Worm (Caenorhabditis elegans): ENCODE results near the gene T10H4.13.

The T10H4.13 gene

DNA sequence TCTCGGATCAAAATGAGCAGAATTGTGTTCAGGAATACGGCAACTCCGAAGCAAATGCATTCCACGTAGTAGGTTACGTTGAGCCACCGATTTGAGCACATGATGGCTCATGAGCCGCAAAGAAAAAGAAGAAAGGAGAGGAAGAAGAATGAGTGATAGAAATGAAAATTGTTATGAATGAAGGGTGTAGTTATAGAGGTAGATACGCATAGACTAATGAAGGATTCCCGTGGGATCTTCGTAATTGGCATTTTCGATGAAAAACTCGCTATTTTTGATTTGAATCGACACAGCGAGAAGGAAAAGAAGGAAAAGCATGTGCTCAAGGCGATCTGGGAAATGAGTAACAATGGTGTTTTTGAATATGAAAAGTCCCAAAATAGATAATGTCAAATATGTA, 26.6 kb upstream of the T10H4.13 start, which contains the start of gene str-96:
TSS of gene str-96 (minus strand) at position 101 of the 400 bp plus-strand sequence.
- TF ChIP-seq unc-120 (tag; optimal IDR thresholded peaks at IDR 0.05; ENCODE audit: poor library complexity, severe bottlenecking) (no peak), snpc-4 (tag; optimal IDR thresholded peaks at IDR 0.05) (no peak), elt-1 (tag; optimal IDR thresholded peaks at IDR 0.05; ENCODE audit: borderline replicate concordance, insufficient read depth) (no peak), ham-2 (GFP tag; optimal IDR thresholded peaks at IDR 0.05) (no peak), nhr-237 (tag; optimal IDR thresholded peaks at IDR 0.05) (no peak), flh-1 (GFP tag; optimal IDR thresholded peaks at IDR 0.05) (no peak), mab-5 (tag; optimal IDR thresholded peaks at IDR 0.05) (no peak), nhr-2 (tag; optimal IDR thresholded peaks at IDR 0.05) (no peak), mls-2 (tag; optimal IDR thresholded peaks at IDR 0.05) (no peak), unc-39 (tag; optimal IDR thresholded peaks at IDR 0.05) (no peak), sem-2 (GFP tag; optimal IDR thresholded peaks at IDR 0.05) (no peak)

ce11 chrV:15290995-15291394, 23.7 kb upstream of the T10H4.13 start, which contains the start of gene cyp-34A2:
cyp-34A2 (minus strand) TSS chrV:15291095.
- no peak for TF ChIP-seq mab-5 (tag; optimal IDR thresholded peaks at IDR 0.05)
- TF ChIP-seq unc-39 (tag; optimal IDR thresholded peaks at IDR 0.05) = no peak
- no peak for TF ChIP-seq hlh-1 (tag; optimal IDR thresholded peaks at IDR 0.05)
- TF ChIP-seq blmp-1 (tag; optimal IDR thresholded peaks at IDR 0.05) = no peak
- TF ChIP-seq M03D4.4 (tag; optimal IDR thresholded peaks at IDR 0.05) = no peak
- TF ChIP-seq nhr-237 (tag; optimal IDR thresholded peaks at IDR 0.05) = no peak
- TF ChIP-seq nhr-2 (tag; optimal IDR thresholded peaks at IDR 0.05) = no peak
- no peak for TF ChIP-seq mls-2 (tag; optimal IDR thresholded peaks at IDR 0.05)
- TF ChIP-seq elt-1 (tag; optimal IDR thresholded peaks at IDR 0.05; ENCODE audit: borderline replicate concordance, insufficient read depth) = no peak

ce11 chrV:15287856-15288255, 20.6 kb upstream of the T10H4.13 start, which contains the start of gene cyp-34A1:
cyp-34A1 (minus strand) TSS chrV:15287956.
- TF ChIP-seq ceh-43 (GFP tag; optimal IDR thresholded peaks at IDR 0.05) = no peak
- no peak for TF ChIP-seq unc-39 (tag; optimal IDR thresholded peaks at IDR 0.05)
- TF ChIP-seq mls-2 (tag; optimal IDR thresholded peaks at IDR 0.05) = no peak
- no peak for TF ChIP-seq flh-1 (GFP tag; optimal IDR thresholded peaks at IDR 0.05)

- no peak for TF ChIP-seq mab-5 (tag; optimal IDR thresholded peaks at IDR 0.05)
- TF ChIP-seq nhr-76 (tag; optimal IDR thresholded peaks at IDR 0.05) = no peak
- TF ChIP-seq bed-3 (GFP tag; optimal IDR thresholded peaks at IDR 0.05) = no peak
- TF ChIP-seq tbx-8 (GFP tag; optimal IDR thresholded peaks at IDR 0.05) = no peak
- no peak for TF ChIP-seq nhr-28 (tag; optimal IDR thresholded peaks at IDR 0.05)
- no peak for TF ChIP-seq hlh-1 (tag; optimal IDR thresholded peaks at IDR 0.05)
- no peak for TF ChIP-seq ztf-11 (tag; optimal IDR thresholded peaks at IDR 0.05)
- no peak for TF ChIP-seq ceh-39 (tag; optimal IDR thresholded peaks at IDR 0.05)
- TF ChIP-seq zip-8 (tag; optimal IDR thresholded peaks at IDR 0.05) = no peak
- TF ChIP-seq ces-1 (GFP tag; optimal IDR thresholded peaks at IDR 0.05) = no peak
- no peak for TF ChIP-seq drap-1 (GFP tag; optimal IDR thresholded peaks at IDR 0.05)
- no peak for TF ChIP-seq unc-120 (tag; optimal IDR thresholded peaks at IDR 0.05; ENCODE audit: poor library complexity, severe bottlenecking)
- TF ChIP-seq nhr-2 (tag; optimal IDR thresholded peaks at IDR 0.05) = no peak
- TF ChIP-seq pha-4 (tag; optimal IDR thresholded peaks at IDR 0.05) = no peak
- TF ChIP-seq elt-1 (tag; optimal IDR thresholded peaks at IDR 0.05; ENCODE audit: borderline replicate concordance, insufficient read depth) = no peak
- TF ChIP-seq elt-3 (tag; optimal IDR thresholded peaks at IDR 0.05) = no peak
- TF ChIP-seq mep-1 (tag; optimal IDR thresholded peaks at IDR 0.05) = no peak
- TF ChIP-seq unc-62 (GFP tag; optimal IDR thresholded peaks at IDR 0.05) = no peak
Observed at ce11 chrV:15285984-15286383, 18.7 kb upstream of the T10H4.13 start.

ce11 chrV:15281279-15281949, 14.1 kb upstream of the T10H4.13 start, which contains the start of the genes srw-19 and srx-51:
srw-19 (minus strand) TSS chrV:15281379.
srx-51 (plus strand) TSS chrV:15281899.
- TF ChIP-seq ces-1 (GFP tag; optimal IDR thresholded peaks at IDR 0.05) (no peak), blmp-1 (tag; optimal IDR thresholded peaks at IDR 0.05) (no peak)

- TF ChIP-seq sem-2 (GFP tag; optimal IDR thresholded peaks at IDR 0.05) (no peak), unc-120 (tag; optimal IDR thresholded peaks at IDR 0.05; ENCODE audit: poor library complexity, severe bottlenecking) (no peak), M03D4.4 (tag; optimal IDR thresholded peaks at IDR 0.05) (no peak), tbx-8 (GFP tag; optimal IDR thresholded peaks at IDR 0.05) (no peak), nhr-28 (tag; optimal IDR thresholded peaks at IDR 0.05) (no peak), nhr-76 (tag; optimal IDR thresholded peaks at IDR 0.05) (no peak), ceh-39 (tag; optimal IDR thresholded peaks at IDR 0.05) (no peak), ztf-11 (tag; optimal IDR thresholded peaks at IDR 0.05) (no peak), nhr-2 (tag; optimal IDR thresholded peaks at IDR 0.05) (no peak), snpc-4 (tag; optimal IDR thresholded peaks at IDR 0.05) (no peak), ces-1 (GFP tag; optimal IDR thresholded peaks at IDR 0.05) (no peak), nhr-237 (tag; optimal IDR thresholded peaks at IDR 0.05) (no peak), flh-1 (GFP tag; optimal IDR thresholded peaks at IDR 0.05) (no peak)
Observed at ce11 chrV:15276915-15277314, 9.6 kb upstream of the T10H4.13 start, which contains the start of gene srw-17. srw-17 (minus strand) TSS chrV:15277015.

Measured in whole organism, mixed stage, embryonic.